Fruit fly (Drosophila melanogaster): ENCODE results near the gene Mics1.

Gene Mics1

dm6 chr3R:7490884-7491283, 11.3 kb downstream of the Mics1 start:
- TF ChIP-seq ovo (GFP tag; optimal IDR thresholded peaks at IDR 0.05) (no peak), Mnt (GFP tag; optimal IDR thresholded peaks at IDR 0.05) (no peak), toe (GFP tag; optimal IDR thresholded peaks at IDR 0.05) (no peak), bab1 (GFP tag; optimal IDR thresholded peaks at IDR 0.05) (peak; percentile 48), Clk (GFP tag; optimal IDR thresholded peaks at IDR 0.05) (no peak), CG7101 (tag; optimal IDR thresholded peaks at IDR 0.05) (no peak), CG12768 (GFP tag; optimal IDR thresholded peaks at IDR 0.05) (no peak), cic (GFP tag; optimal IDR thresholded peaks at IDR 0.05) (no peak)

- TF ChIP-seq tj (GFP tag; optimal IDR thresholded peaks at IDR 0.05) (peak; percentile 33), cic (GFP tag; optimal IDR thresholded peaks at IDR 0.05) (no peak), CG1620 (GFP tag; optimal IDR thresholded peaks at IDR 0.05) (no peak), CG33017 (tag; optimal IDR thresholded peaks at IDR 0.05) (no peak), Clk (GFP tag; optimal IDR thresholded peaks at IDR 0.05) (no peak), bab1 (GFP tag; optimal IDR thresholded peaks at IDR 0.05) (no peak), cnc (optimal IDR thresholded peaks at IDR 0.05) (peak; percentile 17 to 92), CG7045 (GFP tag; optimal IDR thresholded peaks at IDR 0.05) (no peak), Mnt (GFP tag; optimal IDR thresholded peaks at IDR 0.05) (no peak)
Observed at dm6 chr3R:7489902-7490301, 12.3 kb downstream of the Mics1 start.

- TF ChIP-seq tj (GFP tag; optimal IDR thresholded peaks at IDR 0.05) (no peak), CG12768 (GFP tag; optimal IDR thresholded peaks at IDR 0.05) (no peak), kay (GFP tag; ENCODE audit: borderline replicate concordance) (no peak), Crg-1 (GFP tag; optimal IDR thresholded peaks at IDR 0.05) (no peak), ovo (GFP tag; optimal IDR thresholded peaks at IDR 0.05) (no peak), CG33017 (tag; optimal IDR thresholded peaks at IDR 0.05) (no peak), CG1620 (GFP tag; optimal IDR thresholded peaks at IDR 0.05) (no peak), Clk (GFP tag; optimal IDR thresholded peaks at IDR 0.05) (no peak), CG5204 (GFP tag; optimal IDR thresholded peaks at IDR 0.05) (no peak), CG11617 (GFP tag; optimal IDR thresholded peaks at IDR 0.05) (no peak), CG7045 (GFP tag; optimal IDR thresholded peaks at IDR 0.05) (no peak), cnc (optimal IDR thresholded peaks at IDR 0.05) (no peak), toe (GFP tag; optimal IDR thresholded peaks at IDR 0.05) (no peak), bab1 (GFP tag; optimal IDR thresholded peaks at IDR 0.05) (no peak), CG14711 (tag; optimal IDR thresholded peaks at IDR 0.05) (no peak)
Observed at dm6 chr3R:7475708-7476107, 26.5 kb downstream of the Mics1 start.

dm6 chr3R:7474616-7475120, 27.5 kb downstream of the Mics1 start:
- TF ChIP-seq Clk (GFP tag; optimal IDR thresholded peaks at IDR 0.05) (peak; percentile 72), CG7101 (tag; optimal IDR thresholded peaks at IDR 0.05) (peak; percentile 79), toe (GFP tag; optimal IDR thresholded peaks at IDR 0.05) (peak; percentile 80), CG5204 (GFP tag; optimal IDR thresholded peaks at IDR 0.05) (peak; percentile 48), CG7045 (GFP tag; optimal IDR thresholded peaks at IDR 0.05) (peak; percentile 87), CG33017 (tag; optimal IDR thresholded peaks at IDR 0.05) (peak; percentile 71), CG14711 (tag; optimal IDR thresholded peaks at IDR 0.05) (peak; percentile 33), ovo (GFP tag; optimal IDR thresholded peaks at IDR 0.05) (peak; percentile 87), CG11617 (GFP tag; optimal IDR thresholded peaks at IDR 0.05) (peak; percentile 62), Mnt (GFP tag; optimal IDR thresholded peaks at IDR 0.05) (peak; percentile 80), CG1620 (GFP tag; optimal IDR thresholded peaks at IDR 0.05) (peak; percentile 74), tj (GFP tag; optimal IDR thresholded peaks at IDR 0.05) (peak; percentile 94), kay (GFP tag; ENCODE audit: borderline replicate concordance) (no peak), pad (GFP tag; optimal IDR thresholded peaks at IDR 0.05) (peak; percentile 82), cic (GFP tag; optimal IDR thresholded peaks at IDR 0.05) (peak; percentile 91), Hr96 (GFP tag; optimal IDR thresholded peaks at IDR 0.05) (peak; percentile 83), bab1 (GFP tag; optimal IDR thresholded peaks at IDR 0.05) (peak; percentile 86), CG12768 (GFP tag; optimal IDR thresholded peaks at IDR 0.05) (peak; percentile 97), Crg-1 (GFP tag; optimal IDR thresholded peaks at IDR 0.05) (peak; percentile 72), cnc (optimal IDR thresholded peaks at IDR 0.05) (no peak)

- TF ChIP-seq CG1620 (GFP tag; optimal IDR thresholded peaks at IDR 0.05): peak; percentile 94
- TF ChIP-seq Mnt (GFP tag; optimal IDR thresholded peaks at IDR 0.05): peak; percentile 64
- TF ChIP-seq pad (GFP tag; optimal IDR thresholded peaks at IDR 0.05): peak; percentile 85
- TF ChIP-seq CG5204 (GFP tag; optimal IDR thresholded peaks at IDR 0.05): peak; percentile 94
- TF ChIP-seq Clk (GFP tag; optimal IDR thresholded peaks at IDR 0.05): peak; percentile 92
- peak; percentile 92 for TF ChIP-seq toe (GFP tag; optimal IDR thresholded peaks at IDR 0.05)
- TF ChIP-seq CG7045 (GFP tag; optimal IDR thresholded peaks at IDR 0.05): peak; percentile 98
- TF ChIP-seq cnc (optimal IDR thresholded peaks at IDR 0.05): no peak
- TF ChIP-seq bab1 (GFP tag; optimal IDR thresholded peaks at IDR 0.05): peak; percentile 99
- TF ChIP-seq ovo (GFP tag; optimal IDR thresholded peaks at IDR 0.05): peak; percentile 84
- TF ChIP-seq tj (GFP tag; optimal IDR thresholded peaks at IDR 0.05): peak; percentile 79
- TF ChIP-seq CG12768 (GFP tag; optimal IDR thresholded peaks at IDR 0.05): peak; percentile 92
- TF ChIP-seq Crg-1 (GFP tag; optimal IDR thresholded peaks at IDR 0.05): peak; percentile 90
- TF ChIP-seq CG7101 (tag; optimal IDR thresholded peaks at IDR 0.05): peak; percentile 97
- TF ChIP-seq Hr96 (GFP tag; optimal IDR thresholded peaks at IDR 0.05): peak; percentile 89
- peak; percentile 94 for TF ChIP-seq CG11617 (GFP tag; optimal IDR thresholded peaks at IDR 0.05)
- TF ChIP-seq CG14711 (tag; optimal IDR thresholded peaks at IDR 0.05): peak; percentile 94
- peak; percentile 89 for TF ChIP-seq kay (GFP tag; ENCODE audit: borderline replicate concordance)
- peak; percentile 29 for TF ChIP-seq cic (GFP tag; optimal IDR thresholded peaks at IDR 0.05)
- peak; percentile 98 for TF ChIP-seq CG33017 (tag; optimal IDR thresholded peaks at IDR 0.05)
Observed at dm6 chr3R:7473767-7474254, 28.4 kb downstream of the Mics1 start, which contains the start of gene CG1142. CG1142 (minus strand) TSS chr3R:7473781.

- TF ChIP-seq toe (GFP tag; optimal IDR thresholded peaks at IDR 0.05) (no peak), CG11617 (GFP tag; optimal IDR thresholded peaks at IDR 0.05) (no peak), cic (GFP tag; optimal IDR thresholded peaks at IDR 0.05) (no peak), pad (GFP tag; optimal IDR thresholded peaks at IDR 0.05) (no peak), CG5204 (GFP tag; optimal IDR thresholded peaks at IDR 0.05) (no peak), Hr96 (GFP tag; optimal IDR thresholded peaks at IDR 0.05) (no peak), CG7045 (GFP tag; optimal IDR thresholded peaks at IDR 0.05) (no peak), CG14711 (tag; optimal IDR thresholded peaks at IDR 0.05) (no peak), cnc (optimal IDR thresholded peaks at IDR 0.05) (no peak)
Observed at dm6 chr3R:7471894-7472293, 30.3 kb downstream of the Mics1 start.

Measured in whole organism, adult.